Fruit fly (Drosophila melanogaster): ENCODE data around the gene Nedd4.
A peak's percentile ranks its signal among the peaks of the same experiment; 100 is the strongest.

The Nedd4 gene

DNA sequence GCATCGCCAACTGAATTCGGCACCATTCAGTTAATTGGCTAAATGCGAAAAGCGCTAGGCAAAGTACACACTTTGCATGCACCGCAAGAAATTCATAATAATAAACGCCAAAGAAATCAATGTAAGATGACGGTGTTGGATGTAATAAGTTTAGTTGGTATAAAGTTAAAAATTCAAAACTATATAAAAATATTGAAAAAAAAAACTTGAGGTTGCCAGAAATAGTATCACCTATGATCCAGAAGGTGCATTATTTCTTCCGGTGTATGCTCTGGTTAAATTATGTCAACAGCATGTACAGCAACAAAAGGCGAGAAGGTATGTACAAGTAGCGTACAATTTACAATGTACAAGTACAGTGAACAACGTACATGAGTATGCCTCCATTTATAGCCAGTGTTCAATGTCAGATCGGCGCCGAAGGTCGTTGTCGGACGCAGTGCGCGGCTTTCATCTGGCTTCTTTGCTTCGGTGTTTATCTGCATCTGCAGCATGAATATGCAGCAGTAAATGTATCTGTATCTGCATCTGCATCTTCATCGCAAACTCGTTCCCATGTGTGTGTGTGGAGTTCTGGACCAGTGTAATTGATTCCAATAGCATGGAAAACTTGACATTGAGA is 32.9 kb upstream of the Nedd4 start:
- peak; percentile 40 for TF ChIP-seq CG13204 (GFP tag; optimal IDR thresholded peaks at IDR 0.05)
- peak; percentile 88 for TF ChIP-seq CG9948 (tag; optimal IDR thresholded peaks at IDR 0.05)
- peak; percentile 85 for TF ChIP-seq CG15710 (tag; optimal IDR thresholded peaks at IDR 0.05)
- TF ChIP-seq CG17806 (tag; optimal IDR thresholded peaks at IDR 0.05) = peak; percentile 89
- TF ChIP-seq CG8301 (tag; optimal IDR thresholded peaks at IDR 0.05) = peak; percentile 65
- peak; percentile 45 for TF ChIP-seq Snoo (tag; optimal IDR thresholded peaks at IDR 0.05)
- TF ChIP-seq Pif1B (GFP tag; optimal IDR thresholded peaks at IDR 0.05) = peak; percentile 81
- no peak for TF ChIP-seq CG10348 (GFP tag; IDR thresholded peaks at IDR 0.05)
- peak; percentile 48 for TF ChIP-seq gl (tag; optimal IDR thresholded peaks at IDR 0.05)
- TF ChIP-seq rn (GFP tag; IDR thresholded peaks at IDR 0.05) = peak; percentile 58
- TF ChIP-seq CG32121 (GFP tag; IDR thresholded peaks at IDR 0.05) = peak; percentile 73
- peak; percentile 87 for TF ChIP-seq CG4496 (GFP tag; IDR thresholded peaks at IDR 0.05)
- TF ChIP-seq CG8159 (tag; optimal IDR thresholded peaks at IDR 0.05) = peak; percentile 90
- TF ChIP-seq EcR (GFP tag; optimal IDR thresholded peaks at IDR 0.05) = peak; percentile 84
- TF ChIP-seq CG14655 (GFP tag; optimal IDR thresholded peaks at IDR 0.05) = peak; percentile 83
- peak; percentile 56 for TF ChIP-seq Ets98B (GFP tag; IDR thresholded peaks at IDR 0.05)
- peak; percentile 81 for TF ChIP-seq CG34367 (tag; optimal IDR thresholded peaks at IDR 0.05)
- 0 out of 2 replicates have a peak, but pooled peaks have one; percentile 51 for TF ChIP-seq CG12605 (GFP tag; IDR thresholded peaks at IDR 0.05)
- peak; percentile 86 for TF ChIP-seq Pif1A (GFP tag; optimal IDR thresholded peaks at IDR 0.05)
- TF ChIP-seq fd96Ca (GFP tag; IDR thresholded peaks at IDR 0.05) = no peak; the same call in 1 of the 3 replicates
- peak; percentile 73 for TF ChIP-seq D1 (tag; optimal IDR thresholded peaks at IDR 0.05)

DNA sequence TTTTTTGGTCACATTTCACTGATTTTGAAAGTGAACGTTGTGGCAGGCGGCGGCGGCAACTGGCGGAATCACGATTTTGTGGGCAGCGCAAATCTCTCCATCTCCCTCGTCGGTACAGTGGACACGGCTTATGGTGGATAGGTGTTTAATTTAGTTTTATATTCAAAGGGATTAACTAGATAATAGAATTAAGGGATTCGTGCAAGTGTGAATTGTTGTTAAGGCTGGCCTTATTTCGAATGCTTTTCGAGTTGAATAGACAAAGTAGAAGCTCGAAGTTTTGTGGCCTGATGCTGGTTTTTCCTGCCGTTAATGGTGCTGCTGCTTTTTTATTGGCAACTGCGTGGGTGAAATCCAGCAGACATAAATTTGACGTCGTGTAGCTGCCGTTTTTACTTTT is 31.9 kb upstream of the Nedd4 start:
- TF ChIP-seq Pif1B (GFP tag; optimal IDR thresholded peaks at IDR 0.05) (no peak), CG15710 (tag; optimal IDR thresholded peaks at IDR 0.05) (no peak), gl (tag; optimal IDR thresholded peaks at IDR 0.05) (no peak), CG4496 (GFP tag; IDR thresholded peaks at IDR 0.05) (peak; percentile 50; the same call in 2 of the 3 replicates), Pif1A (GFP tag; optimal IDR thresholded peaks at IDR 0.05) (peak; percentile 24), EcR (GFP tag; optimal IDR thresholded peaks at IDR 0.05) (no peak), rn (GFP tag; IDR thresholded peaks at IDR 0.05) (0 out of 2 replicates have a peak, but pooled peaks have one; percentile 5), CG32121 (GFP tag; IDR thresholded peaks at IDR 0.05) (peak; percentile 64; the same call in 1 of the 2 replicates), CG34367 (tag; optimal IDR thresholded peaks at IDR 0.05) (no peak), CG14655 (GFP tag; optimal IDR thresholded peaks at IDR 0.05) (peak; percentile 12), CG8159 (tag; optimal IDR thresholded peaks at IDR 0.05) (no peak), fd96Ca (GFP tag; IDR thresholded peaks at IDR 0.05) (peak; percentile 74), Snoo (tag; optimal IDR thresholded peaks at IDR 0.05) (no peak), Ets98B (GFP tag; IDR thresholded peaks at IDR 0.05) (peak; percentile 45), CG17806 (tag; optimal IDR thresholded peaks at IDR 0.05) (no peak), CG9948 (tag; optimal IDR thresholded peaks at IDR 0.05) (no peak)

DNA sequence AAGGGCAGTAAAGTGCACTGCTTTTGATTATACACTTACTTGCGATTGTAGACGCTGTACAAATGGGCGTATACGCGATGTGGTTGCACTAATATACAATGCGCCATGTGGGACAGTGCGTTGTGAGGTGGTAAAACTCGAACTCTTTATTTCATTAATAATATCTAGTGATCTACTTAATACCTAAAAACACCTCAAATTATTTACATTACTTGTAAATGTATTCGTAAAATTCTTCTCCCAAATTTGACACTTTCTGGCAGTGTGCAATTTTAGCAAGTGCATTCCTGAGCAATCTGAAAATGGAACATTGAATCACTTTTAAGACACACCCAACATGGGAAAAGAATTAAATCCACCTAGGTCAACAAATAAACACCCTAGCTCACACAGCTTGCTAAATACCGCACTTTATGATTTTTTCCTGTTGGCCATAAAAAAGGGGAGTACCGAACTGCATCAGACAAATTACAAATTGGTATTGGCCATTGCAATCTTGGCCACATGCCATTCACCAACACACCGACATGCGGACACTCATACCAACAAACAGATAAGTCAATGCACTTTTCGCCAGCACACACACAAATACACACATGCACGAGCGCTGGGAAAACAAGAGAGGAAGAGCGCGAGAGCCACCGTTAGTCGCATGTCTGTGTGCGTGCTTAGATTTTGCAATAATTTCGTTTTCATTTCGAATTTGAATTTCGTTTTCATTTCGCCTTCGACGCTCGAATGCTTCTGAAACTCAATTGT is 30.8 kb upstream of the Nedd4 start:
- TF ChIP-seq Pif1A (GFP tag; optimal IDR thresholded peaks at IDR 0.05) (no peak), Pif1B (GFP tag; optimal IDR thresholded peaks at IDR 0.05) (no peak), CG14655 (GFP tag; optimal IDR thresholded peaks at IDR 0.05) (peak; percentile 40), EcR (GFP tag; optimal IDR thresholded peaks at IDR 0.05) (peak; percentile 90), CG32121 (GFP tag; IDR thresholded peaks at IDR 0.05) (peak; percentile 47; the same call in 1 of the 2 replicates), CG4496 (GFP tag; IDR thresholded peaks at IDR 0.05) (no peak; the same call in 2 of the 3 replicates), D1 (tag; optimal IDR thresholded peaks at IDR 0.05) (no peak), Ets98B (GFP tag; IDR thresholded peaks at IDR 0.05) (peak; percentile 49; the same call in 1 of the 2 replicates), CG12605 (GFP tag; IDR thresholded peaks at IDR 0.05) (peak; percentile 23; the same call in 1 of the 2 replicates), CG15710 (tag; optimal IDR thresholded peaks at IDR 0.05) (no peak)

DNA sequence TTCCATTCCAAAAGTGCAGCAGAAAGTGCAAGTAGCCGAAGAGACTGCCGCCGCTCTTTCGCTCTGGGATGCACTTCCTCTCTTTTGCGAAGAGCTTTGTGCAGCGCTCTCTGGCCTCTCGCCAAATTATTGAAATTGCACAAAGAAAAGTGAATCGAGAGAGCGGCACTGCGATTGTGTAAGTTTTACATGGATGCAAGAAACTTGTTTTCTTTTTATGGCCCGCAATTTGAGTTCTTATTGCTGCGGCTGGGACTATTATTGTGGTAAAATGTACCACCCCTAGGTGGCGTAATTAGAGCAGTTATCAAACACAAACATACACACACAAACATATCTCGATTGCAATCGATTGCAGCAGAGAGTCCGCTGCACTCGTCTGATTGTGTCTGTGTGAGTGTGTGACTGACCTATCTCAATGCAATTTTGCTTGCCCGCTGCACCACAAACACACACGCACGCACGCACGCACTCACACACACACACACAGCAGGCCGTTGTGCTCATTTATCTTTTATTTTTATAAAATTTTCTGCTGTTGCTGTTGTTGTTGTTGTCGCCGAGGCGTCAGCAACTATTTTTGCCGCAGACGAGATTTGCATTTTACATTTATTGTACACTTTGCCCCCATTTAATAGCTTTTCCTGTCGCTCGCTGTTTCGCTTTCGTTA is 29.4 kb upstream of the Nedd4 start:
- TF ChIP-seq CG15710 (tag; optimal IDR thresholded peaks at IDR 0.05) = peak; percentile 24
- TF ChIP-seq Ets98B (GFP tag; IDR thresholded peaks at IDR 0.05) = peak; percentile 54; the same call in 1 of the 2 replicates
- peak; percentile 38 for TF ChIP-seq CG14655 (GFP tag; optimal IDR thresholded peaks at IDR 0.05)
- TF ChIP-seq CG32121 (GFP tag; IDR thresholded peaks at IDR 0.05) = peak; percentile 42; the same call in 1 of the 2 replicates
- TF ChIP-seq CG9948 (tag; optimal IDR thresholded peaks at IDR 0.05) = no peak
- TF ChIP-seq EcR (GFP tag; optimal IDR thresholded peaks at IDR 0.05) = peak; percentile 98
- peak; percentile 22 for TF ChIP-seq CG8301 (tag; optimal IDR thresholded peaks at IDR 0.05)
- peak; percentile 61; the same call in 1 of the 3 replicates for TF ChIP-seq fd96Ca (GFP tag; IDR thresholded peaks at IDR 0.05)
- peak; percentile 20 for TF ChIP-seq Pif1A (GFP tag; optimal IDR thresholded peaks at IDR 0.05)
- TF ChIP-seq CG12605 (GFP tag; IDR thresholded peaks at IDR 0.05) = no peak; the same call in none of the 2 replicates
- TF ChIP-seq CG13204 (GFP tag; optimal IDR thresholded peaks at IDR 0.05) = peak; percentile 82
- TF ChIP-seq D1 (tag; optimal IDR thresholded peaks at IDR 0.05) = no peak
- TF ChIP-seq Pif1B (GFP tag; optimal IDR thresholded peaks at IDR 0.05) = peak; percentile 19
- peak; percentile 44; the same call in 2 of the 3 replicates for TF ChIP-seq CG4496 (GFP tag; IDR thresholded peaks at IDR 0.05)
- TF ChIP-seq CG17806 (tag; optimal IDR thresholded peaks at IDR 0.05) = peak; percentile 12
- TF ChIP-seq CG8159 (tag; optimal IDR thresholded peaks at IDR 0.05) = no peak
- no peak for TF ChIP-seq CG10348 (GFP tag; IDR thresholded peaks at IDR 0.05)
- TF ChIP-seq CG34367 (tag; optimal IDR thresholded peaks at IDR 0.05) = no peak
- TF ChIP-seq Snoo (tag; optimal IDR thresholded peaks at IDR 0.05) = no peak
- no peak for TF ChIP-seq rn (GFP tag; IDR thresholded peaks at IDR 0.05)
- peak; percentile 5 for TF ChIP-seq gl (tag; optimal IDR thresholded peaks at IDR 0.05)
